Fruit fly (Drosophila melanogaster): ENCODE results near the gene CG10949.
A peak's percentile ranks its signal among the peaks of the same experiment; 100 is the strongest.

The CG10949 gene

DNA sequence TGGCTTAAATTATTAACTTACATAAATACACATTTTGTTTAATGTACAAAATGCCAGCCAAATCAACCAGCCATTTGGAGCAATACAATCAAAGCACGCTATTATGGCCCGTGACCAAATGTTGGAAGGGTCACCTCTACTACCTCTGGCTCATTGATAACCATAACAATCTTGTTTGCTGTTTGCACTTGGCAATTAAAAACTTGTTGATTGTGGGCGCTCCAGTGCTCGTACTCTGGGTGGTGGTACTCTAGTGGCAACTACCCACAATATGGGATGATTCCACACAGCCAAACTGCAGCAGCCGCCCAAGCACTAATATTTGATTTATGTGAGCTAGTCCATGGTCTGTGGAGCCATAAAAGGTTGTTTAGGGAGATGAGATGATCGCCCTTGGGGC is 14.5 kb upstream of the CG10949 start (continued):
- TF ChIP-seq Nf-YC (tag; optimal IDR thresholded peaks at IDR 0.05): no peak
- TF ChIP-seq wek (GFP tag; optimal IDR thresholded peaks at IDR 0.05): no peak
- TF ChIP-seq dysf (GFP tag; IDR thresholded peaks at IDR 0.05): no peak
- no peak for TF ChIP-seq tll (GFP tag; optimal IDR thresholded peaks at IDR 0.05)
- no peak for TF ChIP-seq corto (GFP tag; optimal IDR thresholded peaks at IDR 0.05)
- no peak for TF ChIP-seq cato (GFP tag; optimal IDR thresholded peaks at IDR 0.05; ENCODE audit: borderline replicate concordance)
- no peak for TF ChIP-seq ase (GFP tag; IDR thresholded peaks at IDR 0.05)
- 0 out of 2 replicates have a peak, but pooled peaks have one; percentile 6 for TF ChIP-seq CG10959 (GFP tag; IDR thresholded peaks at IDR 0.05)
- no peak for TF ChIP-seq CG2202 (tag; optimal IDR thresholded peaks at IDR 0.05)
- TF ChIP-seq jumu (GFP tag; optimal IDR thresholded peaks at IDR 0.05): no peak
- TF ChIP-seq schlank (tag; optimal IDR thresholded peaks at IDR 0.05): no peak
- TF ChIP-seq B-H1 (GFP tag; IDR thresholded peaks at IDR 0.05): no peak
- no peak for TF ChIP-seq CG12155 (GFP tag; optimal IDR thresholded peaks at IDR 0.05)
- TF ChIP-seq HLH3B (GFP tag; IDR thresholded peaks at IDR 0.05): peak; percentile 25; the same call in 1 of the 2 replicates
- TF ChIP-seq sc (optimal IDR thresholded peaks at IDR 0.05): no peak
- TF ChIP-seq sc (GFP tag; optimal IDR thresholded peaks at IDR 0.05): peak; percentile 14
- 0 out of 2 replicates have a peak, but pooled peaks have one; percentile 6 for TF ChIP-seq Oaz (GFP tag; IDR thresholded peaks at IDR 0.05)
- no peak for TF ChIP-seq maf-S (GFP tag; optimal IDR thresholded peaks at IDR 0.05)
- no peak for TF ChIP-seq CG15601 (tag; optimal IDR thresholded peaks at IDR 0.05)
- no peak for TF ChIP-seq CG16863 (GFP tag; optimal IDR thresholded peaks at IDR 0.05)
- TF ChIP-seq ci (GFP tag; IDR thresholded peaks at IDR 0.05): 0 out of 3 replicates have a peak, but pooled peaks have one; percentile 38
- TF ChIP-seq Neu2 (GFP tag; optimal IDR thresholded peaks at IDR 0.05; ENCODE audit: borderline replicate concordance): no peak
- no peak for TF ChIP-seq Aef1 (GFP tag; IDR thresholded peaks at IDR 0.05)
- no peak for TF ChIP-seq da (GFP tag; optimal IDR thresholded peaks at IDR 0.05)
- TF ChIP-seq Blimp-1 (GFP tag; optimal IDR thresholded peaks at IDR 0.05): no peak
- TF ChIP-seq Ets65A (GFP tag): peak; percentile 48
- peak; percentile 49 for TF ChIP-seq Med (GFP tag)
- no peak for TF ChIP-seq lmd (GFP tag; IDR thresholded peaks at IDR 0.05)
- no peak for TF ChIP-seq dpn (GFP tag; optimal IDR thresholded peaks at IDR 0.05)
- TF ChIP-seq Hand (GFP tag; optimal IDR thresholded peaks at IDR 0.05): no peak
- TF ChIP-seq CG43689 (GFP tag; IDR thresholded peaks at IDR 0.05): no peak
- no peak for TF ChIP-seq CG4617 (GFP tag; optimal IDR thresholded peaks at IDR 0.05; ENCODE audit: borderline replicate concordance)
- peak; percentile 16; the same call in 1 of the 2 replicates for TF ChIP-seq CG1024 (GFP tag; IDR thresholded peaks at IDR 0.05)
- TF ChIP-seq aop (GFP tag; IDR thresholded peaks at IDR 0.05): no peak
- no peak for TF ChIP-seq CG6654 (GFP tag; optimal IDR thresholded peaks at IDR 0.05)
- no peak for TF ChIP-seq klu (GFP tag; IDR thresholded peaks at IDR 0.05)
- TF ChIP-seq ATbp (GFP tag; optimal IDR thresholded peaks at IDR 0.05): peak; percentile 32
- TF ChIP-seq disco-r (GFP tag; optimal IDR thresholded peaks at IDR 0.05): no peak
- no peak for TF ChIP-seq ara (GFP tag; IDR thresholded peaks at IDR 0.05)
- no peak for TF ChIP-seq CG12659 (GFP tag; optimal IDR thresholded peaks at IDR 0.05)
- TF ChIP-seq Side (GFP tag; optimal IDR thresholded peaks at IDR 0.05): no peak
- peak in 1 of 2 experiments; percentile 5 for TF ChIP-seq bsh (GFP tag; optimal IDR thresholded peaks at IDR 0.05)
- TF ChIP-seq Bdp1 (GFP tag; optimal IDR thresholded peaks at IDR 0.05): no peak
- TF ChIP-seq Sin3A (optimal IDR thresholded peaks at IDR 0.05): no peak
- TF ChIP-seq Xrp1 (GFP tag; IDR thresholded peaks at IDR 0.05): peak; percentile 28; the same call in 1 of the 2 replicates
- TF ChIP-seq CG5953 (GFP tag; IDR thresholded peaks at IDR 0.05): no peak
- TF ChIP-seq shn (GFP tag; optimal IDR thresholded peaks at IDR 0.05): no peak
